Worm (Caenorhabditis elegans): Measurements from ENCODE around the gene R11G10.3.

Gene R11G10.3

DNA sequence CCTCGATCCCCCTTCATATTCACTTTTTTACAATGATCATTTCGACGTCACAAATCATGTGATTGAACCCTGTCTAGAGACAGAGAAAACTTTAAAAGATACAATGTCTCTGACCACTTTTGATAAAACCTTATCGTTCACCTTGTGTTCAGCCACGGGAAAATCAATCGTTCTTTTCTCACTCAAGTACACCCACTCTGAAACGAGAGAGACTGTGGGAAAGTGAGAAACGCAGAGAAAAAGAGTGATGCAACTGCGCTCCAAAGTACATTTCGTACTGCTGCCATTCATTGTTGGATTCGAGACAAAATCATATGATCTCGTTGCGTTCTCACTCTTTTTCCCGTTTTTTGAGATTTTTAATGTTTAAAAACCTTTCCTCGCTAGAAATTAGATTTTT lies 41.9 kb downstream of the R11G10.3 start (continued):
- no peak for TF ChIP-seq snpc-3.4 (tag; optimal IDR thresholded peaks at IDR 0.05)
- no peak for TF ChIP-seq B0035.1 (tag; optimal IDR thresholded peaks at IDR 0.05)
- no peak for TF ChIP-seq bed-2 (GFP tag; IDR thresholded peaks at IDR 0.05)
- 0 out of 2 replicates have a peak, but pooled peaks have one; percentile 20 for TF ChIP-seq ztf-6 (GFP tag; IDR thresholded peaks at IDR 0.05)
- no peak for TF ChIP-seq F49E8.2 (tag; optimal IDR thresholded peaks at IDR 0.05; ENCODE audit: insufficient read depth)
- no peak for TF ChIP-seq rpc-1 (optimal IDR thresholded peaks at IDR 0.05)
- no peak for TF ChIP-seq rpc-1 (tag; optimal IDR thresholded peaks at IDR 0.05)
- TF ChIP-seq madf-10 (tag; optimal IDR thresholded peaks at IDR 0.05), result peak; percentile 74
- TF ChIP-seq ets-4 (GFP tag; optimal IDR thresholded peaks at IDR 0.05), result peak; percentile 68
- no peak for TF ChIP-seq ceh-91 (GFP tag; IDR thresholded peaks at IDR 0.05)
- TF ChIP-seq F39B2.1 (GFP tag; IDR thresholded peaks at IDR 0.05), result no peak
- TF ChIP-seq Y79H2A.3 (GFP tag; conservative IDR thresholded peaks at IDR 0.05), result no peak
- peak; percentile 82 for TF ChIP-seq somi-1 (GFP tag; optimal IDR thresholded peaks at IDR 0.05)
- peak; percentile 44; the same call in 1 of the 2 replicates for TF ChIP-seq cebp-1 (GFP tag; IDR thresholded peaks at IDR 0.05)
- TF ChIP-seq cebp-1 (tag; optimal IDR thresholded peaks at IDR 0.05), result peak; percentile 85
- TF ChIP-seq gei-17 (GFP tag; optimal IDR thresholded peaks at IDR 0.05), result peak; percentile 34
- TF ChIP-seq nhr-90 (tag; optimal IDR thresholded peaks at IDR 0.05), result peak; percentile 56
- TF ChIP-seq ama-1 (optimal IDR thresholded peaks at IDR 0.05), result peak; percentile 18
- TF ChIP-seq ama-1 (GFP tag; optimal IDR thresholded peaks at IDR 0.05), result no peak
- peak; percentile 9 for TF ChIP-seq F52B5.7 (tag; optimal IDR thresholded peaks at IDR 0.05)
- TF ChIP-seq ceh-40 (GFP tag; IDR thresholded peaks at IDR 0.05), result no peak
- TF ChIP-seq F23B12.7 (tag; optimal IDR thresholded peaks at IDR 0.05; ENCODE audit: insufficient read depth), result peak; percentile 13
- TF ChIP-seq K12H6.12 (tag; optimal IDR thresholded peaks at IDR 0.05), result peak; percentile 34
- peak; percentile 65; the same call in 1 of the 2 replicates for TF ChIP-seq K11D2.4 (GFP tag; IDR thresholded peaks at IDR 0.05)
- 0 out of 2 replicates have a peak, but pooled peaks have one; percentile 67 for TF ChIP-seq Y56A3A.18 (GFP tag; IDR thresholded peaks at IDR 0.05)
- peak; percentile 81 for TF ChIP-seq C06A6.2 (GFP tag; conservative IDR thresholded peaks at IDR 0.05)
- peak in 1 of 3 experiments; percentile 35 for TF ChIP-seq lin-35 (GFP tag; optimal IDR thresholded peaks at IDR 0.05)
- TF ChIP-seq egl-44 (GFP tag; IDR thresholded peaks at IDR 0.05), result peak; percentile 85
- TF ChIP-seq egl-18 (GFP tag; IDR thresholded peaks at IDR 0.05), result no peak
- peak; percentile 63 for TF ChIP-seq tlf-1 (GFP tag; optimal IDR thresholded peaks at IDR 0.05)
- no peak for TF ChIP-seq fkh-3 (tag; optimal IDR thresholded peaks at IDR 0.05)
- no peak for TF ChIP-seq unc-130 (GFP tag; optimal IDR thresholded peaks at IDR 0.05)
- no peak for TF ChIP-seq rec-8 (tag; optimal IDR thresholded peaks at IDR 0.05)
- no peak for TF ChIP-seq madf-8 (GFP tag; conservative IDR thresholded peaks at IDR 0.05)
- peak; percentile 70 for TF ChIP-seq ZK185.1 (tag; optimal IDR thresholded peaks at IDR 0.05; ENCODE audit: poor library complexity, severe bottlenecking)
- peak; percentile 42; the same call in 1 of the 2 replicates for TF ChIP-seq madf-6 (GFP tag; IDR thresholded peaks at IDR 0.05)
- peak; percentile 22; the same call in 1 of the 2 replicates for TF ChIP-seq F33H1.4 (GFP tag; IDR thresholded peaks at IDR 0.05)
- peak; percentile 38; the same call in 1 of the 2 replicates for TF ChIP-seq Y95B8A.8 (GFP tag; IDR thresholded peaks at IDR 0.05)
- peak; percentile 83 for TF ChIP-seq dox-1 (GFP tag; IDR thresholded peaks at IDR 0.05)
- no peak for TF ChIP-seq sea-2 (GFP tag; IDR thresholded peaks at IDR 0.05)
- peak; percentile 99 for TF ChIP-seq hmg-1.2 (GFP tag; IDR thresholded peaks at IDR 0.05)
- 0 out of 2 replicates have a peak, but pooled peaks have one; percentile 68 for TF ChIP-seq madf-3 (GFP tag; IDR thresholded peaks at IDR 0.05)
- TF ChIP-seq dpff-1 (tag; optimal IDR thresholded peaks at IDR 0.05), result no peak
- peak; percentile 76 for TF ChIP-seq lin-54 (GFP tag; optimal IDR thresholded peaks at IDR 0.05)
- TF ChIP-seq pbrm-1 (GFP tag; IDR thresholded peaks at IDR 0.05), result peak; percentile 75
- TF ChIP-seq attf-3 (GFP tag; conservative IDR thresholded peaks at IDR 0.05), result 0 out of 2 replicates have a peak, but pooled peaks have one; percentile 36
